Worm (Caenorhabditis elegans) whole organism, mixed stage, embryonic: Measurements from ENCODE around the gene C45G9.5.

ENCODE experiments used
- ceh-39 ChIP-seq: fragments of 150-350 bp; optimal IDR thresholded peaks from 2 replicates; lab custom pipeline; 2014; ENCODE audit warnings: missing biosample characterization, missing genetic modification characterization
- elt-3 ChIP-seq: fragments of 150-350 bp; optimal IDR thresholded peaks from 2 replicates; lab custom pipeline; 2014; ENCODE audit warnings: missing biosample characterization, missing genetic modification characterization
- lsy-2 ChIP-seq: fragments of 150-350 bp; optimal IDR thresholded peaks from 2 replicates; lab custom pipeline; 2014; ENCODE audit warnings: missing biosample characterization, missing genetic modification characterization
- nhr-2 ChIP-seq: fragments of 150-350 bp; optimal IDR thresholded peaks from 2 replicates; lab custom pipeline; 2014; ENCODE audit warnings: missing biosample characterization, missing genetic modification characterization
- nhr-237 ChIP-seq: fragments of 150-350 bp; optimal IDR thresholded peaks from 2 replicates; lab custom pipeline; 2014; ENCODE audit warnings: missing biosample characterization, missing genetic modification characterization
- nhr-28 ChIP-seq: fragments of 150-350 bp; optimal IDR thresholded peaks from 2 replicates; lab custom pipeline; 2014; ENCODE audit warnings: missing biosample characterization, missing genetic modification characterization
- pha-4 ChIP-seq: fragments of 150-350 bp; optimal IDR thresholded peaks from 2 replicates; lab custom pipeline; 2018; ENCODE audit warnings: missing biosample characterization, missing genetic modification reagents, missing genetic modification characterization
- sem-2 ChIP-seq: fragments of 200-800 bp; sonication (Bioruptor generic); optimal IDR thresholded peaks from 2 replicates; lab custom pipeline; 2018; ENCODE audit warnings: mild to moderate bottlenecking, missing genetic modification characterization, missing compliant biosample characterization
- tbx-8 ChIP-seq: fragments of 200-800 bp; sonication (Bioruptor generic); optimal IDR thresholded peaks from 2 replicates; lab custom pipeline; 2018; ENCODE audit warnings: mild to moderate bottlenecking, missing genetic modification characterization, moderate library complexity, missing compliant biosample characterization
- unc-120 ChIP-seq: sonication (generic microtip); optimal IDR thresholded peaks from 2 replicates; lab custom pipeline; 2017; ENCODE audit warnings: missing genetic modification characterization, missing compliant biosample characterization; ENCODE audit not compliant: poor library complexity, severe bottlenecking
- ztf-11 ChIP-seq: fragments of 150-350 bp; optimal IDR thresholded peaks from 2 replicates; lab custom pipeline; 2014; ENCODE audit warnings: missing biosample characterization, missing genetic modification characterization

DNA sequence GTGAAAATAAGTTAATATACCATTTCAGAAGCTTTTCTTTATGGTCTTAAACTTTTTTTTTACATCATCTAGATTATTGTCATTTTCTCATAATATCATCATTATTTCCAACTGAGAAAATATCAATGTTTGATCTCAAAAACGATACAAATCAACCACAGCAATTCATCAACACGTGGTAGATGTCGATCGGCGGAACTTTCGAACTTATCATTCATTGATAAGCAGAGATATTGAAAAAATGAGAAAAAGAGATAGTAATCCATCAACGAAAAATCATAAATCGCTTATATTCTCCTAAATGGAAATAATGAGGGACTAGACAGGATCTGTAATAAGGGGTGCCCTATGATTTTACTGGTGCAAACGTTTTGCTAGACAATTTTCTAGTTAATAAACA is 48.8 kb downstream of the C45G9.5 start:
- TF ChIP-seq lsy-2 (tag; lab: Kevin White, UChicago), result no peak
- no peak for TF ChIP-seq tbx-8 (GFP tag; lab: Kevin White, UChicago)
- TF ChIP-seq nhr-2 (tag; lab: Kevin White, UChicago), result no peak
- TF ChIP-seq nhr-28 (tag; lab: Kevin White, UChicago), result no peak
- TF ChIP-seq unc-120 (tag; lab: Kevin White, UChicago), result no peak
- TF ChIP-seq pha-4 (tag; lab: Kevin White, UChicago), result no peak
- no peak for TF ChIP-seq ceh-39
- TF ChIP-seq elt-3, result no peak
- no peak for TF ChIP-seq ztf-11
- TF ChIP-seq sem-2, result no peak
- no peak for TF ChIP-seq nhr-237 (tag; lab: Kevin White, UChicago)
